Worm (Caenorhabditis elegans) whole organism, L4 larva: Measurements from ENCODE around the gene F26F4.9.

ENCODE experiments used
- jun-1 ChIP-seq: fragments of 150-350 bp; optimal IDR thresholded peaks from 2 replicates; lab custom pipeline; 2014; ENCODE audit warnings: missing biosample characterization, missing genetic modification reagents, missing genetic modification characterization
- lin-39 ChIP-seq: fragments of 150-350 bp; optimal IDR thresholded peaks from 2 replicates; lab custom pipeline; 2014; ENCODE audit warnings: missing biosample characterization, missing genetic modification reagents, missing genetic modification characterization
- zag-1 ChIP-seq: fragments of 150-350 bp; optimal IDR thresholded peaks from 2 replicates; lab custom pipeline; 2014; ENCODE audit warnings: missing biosample characterization, missing genetic modification characterization
- ztf-7 ChIP-seq: fragments of 150-350 bp; optimal IDR thresholded peaks from 2 replicates; lab custom pipeline; 2014; ENCODE audit warnings: missing biosample characterization, missing genetic modification characterization

DNA sequence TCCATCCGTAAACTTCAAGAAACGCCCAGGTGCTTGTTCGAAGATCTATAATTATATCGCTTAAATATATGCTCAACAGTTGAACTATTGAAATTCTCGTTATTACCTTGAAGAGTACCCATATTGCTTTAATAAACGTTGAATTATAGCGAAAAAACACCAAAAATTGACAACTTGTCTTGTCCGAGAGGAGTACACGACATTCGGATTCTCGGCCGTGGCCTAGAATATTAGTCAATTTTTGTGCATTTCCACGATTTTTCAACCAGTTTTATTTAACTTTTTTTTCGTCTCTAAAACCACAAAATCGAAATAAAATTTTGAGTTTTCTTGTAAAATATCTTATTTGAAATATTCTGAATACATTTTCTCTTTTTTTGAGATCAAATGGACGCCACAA, at the start of gene F26F4.9, which contains the start of gene cee-1:
- TF ChIP-seq zag-1 (tag; lab: Kevin White, UChicago), result no peak
- TF ChIP-seq jun-1 (tag; lab: Kevin White, UChicago), result no peak
- no peak for TF ChIP-seq lin-39 (tag; lab: Kevin White, UChicago)
- TF ChIP-seq ztf-7 (tag; lab: Kevin White, UChicago), result no peak
